Worm (Caenorhabditis elegans) whole organism, young adult: Measurements from ENCODE around the gene str-249.
A peak's percentile ranks its signal among the peaks of the same experiment; 100 is the strongest.

ENCODE experiments used
- F22D6.2 ChIP-seq: sonication (generic microtip); optimal IDR thresholded peaks from 2 replicates; lab custom pipeline; 2016; ENCODE audit warnings: mild to moderate bottlenecking, missing genetic modification characterization, missing compliant biosample characterization
- F23B12.7 ChIP-seq: sonication (generic microtip); optimal IDR thresholded peaks from 2 replicates; lab custom pipeline; 2017; ENCODE audit warnings: missing genetic modification characterization, mild to moderate bottlenecking, missing compliant biosample characterization, antibody characterized with exemption, moderate library complexity; ENCODE audit not compliant: insufficient read depth
- F39B2.1 ChIP-seq: fragments of 200-800 bp; sonication (Bioruptor generic); IDR thresholded peaks from 2 replicates; pipeline ENCODE4 v1.3.6; 2022; ENCODE audit warnings: missing genetic modification reagents, missing genetic modification characterization, missing compliant biosample characterization
- F52B5.7 ChIP-seq: sonication (generic microtip); optimal IDR thresholded peaks from 2 replicates; lab custom pipeline; 2016; ENCODE audit warnings: mild to moderate bottlenecking, missing genetic modification characterization, missing compliant biosample characterization
- K11D2.4 ChIP-seq: fragments of 200-800 bp; sonication (Bioruptor generic); IDR thresholded peaks from 2 replicates; pipeline ENCODE4 v1.3.6; 2022; ENCODE audit warnings: missing genetic modification reagents, missing genetic modification characterization, missing compliant biosample characterization
- K12H6.12 ChIP-seq: fragments of 200-800 bp; sonication (Bioruptor generic); optimal IDR thresholded peaks from 2 replicates; lab custom pipeline; 2018; ENCODE audit warnings: mild to moderate bottlenecking, missing genetic modification characterization, missing compliant biosample characterization
- Y53G8AR.9 ChIP-seq: fragments of 200-800 bp; sonication (Bioruptor generic); conservative IDR thresholded peaks from 2 replicates; pipeline ENCODE4 v1.3.6; 2022; ENCODE audit warnings: missing genetic modification reagents, missing genetic modification characterization, missing compliant biosample characterization
- attf-3 ChIP-seq: fragments of 200-800 bp; sonication (Bioruptor generic); conservative IDR thresholded peaks from 2 replicates; pipeline ENCODE4 v1.3.6; 2022; ENCODE audit warnings: missing genetic modification reagents, missing genetic modification characterization, missing compliant biosample characterization
- cebp-1 ChIP-seq, 2 experiments: fragments of 200-800 bp in 1 of 2; sonication (Bioruptor generic) in 1 of 2; sonication (generic microtip) in 1 of 2; IDR thresholded peaks in 1 of 2; optimal IDR thresholded peaks in 1 of 2; 2 replicates each; pipeline versions ENCODE4 v1.3.6 to Lab custom; 2017 to 2022; ENCODE audit warnings: missing compliant biosample characterization in 2 of 2, missing genetic modification characterization in 2 of 2, mild to moderate bottlenecking in 1 of 2, missing genetic modification reagents in 1 of 2, moderate library complexity in 1 of 2
- cebp-2 ChIP-seq: fragments of 200-800 bp; sonication (Bioruptor generic); IDR thresholded peaks from 2 replicates; pipeline ENCODE4 v1.3.6; 2022; ENCODE audit warnings: missing genetic modification characterization, missing compliant biosample characterization
- ceh-27 ChIP-seq: fragments of 200-800 bp; sonication (Bioruptor generic); optimal IDR thresholded peaks from 2 replicates; lab custom pipeline; 2018; ENCODE audit warnings: mild to moderate bottlenecking, missing genetic modification characterization, moderate library complexity, missing compliant biosample characterization
- dpff-1 ChIP-seq: sonication (generic microtip); optimal IDR thresholded peaks from 2 replicates; lab custom pipeline; 2017; ENCODE audit warnings: mild to moderate bottlenecking, missing genetic modification characterization, missing compliant biosample characterization
- gei-17 ChIP-seq: fragments of 200-800 bp; sonication (Bioruptor generic); optimal IDR thresholded peaks from 2 replicates; lab custom pipeline; 2018; ENCODE audit warnings: mild to moderate bottlenecking, missing genetic modification characterization, missing compliant biosample characterization
- hlh-26 ChIP-seq: fragments of 200-800 bp; sonication (Bioruptor generic); conservative IDR thresholded peaks from 2 replicates; pipeline ENCODE4 v1.3.6; 2022; ENCODE audit warnings: missing genetic modification reagents, missing genetic modification characterization, missing compliant biosample characterization
- hmg-1.2 ChIP-seq: fragments of 200-800 bp; sonication (Bioruptor generic); IDR thresholded peaks from 2 replicates; pipeline ENCODE4 v1.3.6; 2022; ENCODE audit warnings: missing genetic modification reagents, missing genetic modification characterization, missing compliant biosample characterization
- hrde-1 ChIP-seq: sonication (generic microtip); optimal IDR thresholded peaks from 2 replicates; lab custom pipeline; 2016; ENCODE audit warnings: missing genetic modification characterization, mild to moderate bottlenecking, missing compliant biosample characterization, moderate library complexity, missing genotype, missing genetic modification reagents, borderline replicate concordance
- lin-35 ChIP-seq, 3 experiments: fragments of 150-350 bp in 2 of 3; sonication (generic microtip) in 1 of 3; optimal IDR thresholded peaks; 2 replicates each; lab custom pipeline; 2014 to 2018; ENCODE audit warnings: missing biosample characterization in 3 of 3, missing genetic modification characterization in 3 of 3, missing genetic modification reagents in 3 of 3
- lin-40 ChIP-seq: sonication (generic microtip); optimal IDR thresholded peaks from 2 replicates; lab custom pipeline; 2016; ENCODE audit warnings: missing genetic modification characterization, mild to moderate bottlenecking, missing compliant biosample characterization, missing genotype, missing genetic modification reagents
- lin-54 ChIP-seq: fragments of 200-800 bp; sonication (Bioruptor generic); optimal IDR thresholded peaks from 2 replicates; lab custom pipeline; 2018; ENCODE audit warnings: mild to moderate bottlenecking, missing genetic modification characterization, missing compliant biosample characterization
- lsy-27 ChIP-seq: sonication (generic microtip); optimal IDR thresholded peaks from 2 replicates; lab custom pipeline; 2017; ENCODE audit warnings: missing genetic modification characterization, mild to moderate bottlenecking, missing compliant biosample characterization, antibody characterized with exemption, missing genotype, borderline replicate concordance; ENCODE audit not compliant: insufficient read depth
- madf-10 ChIP-seq: sonication (generic microtip); optimal IDR thresholded peaks from 2 replicates; lab custom pipeline; 2016; ENCODE audit warnings: mild to moderate bottlenecking, missing genetic modification characterization, missing compliant biosample characterization
- nfya-2 ChIP-seq: fragments of 200-800 bp; sonication (Bioruptor generic); IDR thresholded peaks from 2 replicates; pipeline ENCODE4 v1.3.6; 2022; ENCODE audit warnings: missing genetic modification reagents, missing genetic modification characterization, missing compliant biosample characterization
- nhr-27 ChIP-seq: fragments of 200-800 bp; sonication (Bioruptor generic); optimal IDR thresholded peaks from 2 replicates; lab custom pipeline; 2018; ENCODE audit warnings: mild to moderate bottlenecking, missing genetic modification characterization, moderate library complexity, missing compliant biosample characterization
- nhr-90 ChIP-seq: sonication (generic microtip); optimal IDR thresholded peaks from 2 replicates; lab custom pipeline; 2016; ENCODE audit warnings: missing genotype, mild to moderate bottlenecking, missing genetic modification characterization, missing compliant biosample characterization
- somi-1 ChIP-seq: fragments of 200-800 bp; sonication (Bioruptor generic); optimal IDR thresholded peaks from 2 replicates; lab custom pipeline; 2018; ENCODE audit warnings: mild to moderate bottlenecking, missing genetic modification characterization, missing compliant biosample characterization
- tbx-9 ChIP-seq: sonication (generic microtip); optimal IDR thresholded peaks from 2 replicates; lab custom pipeline; 2016; ENCODE audit warnings: borderline replicate concordance, missing genetic modification characterization, inconsistent platforms, missing compliant biosample characterization

The str-249 gene

ce11 chrIV:7171222-7171621 lies 15.4 kb downstream of the str-249 start, which contains the start of gene str-220 (continued):
- TF ChIP-seq lin-35 (GFP tag; optimal IDR thresholded peaks at IDR 0.05; lab: Kevin White, UChicago) (no peak), K12H6.12 (no peak)

ce11 chrIV:7167983-7168760 lies 18.5 kb downstream of the str-249 start, which contains the start of gene skr-16:
Gene skr-16 (plus strand): TSS chrIV:7168710.
- no peak for TF ChIP-seq somi-1 (GFP tag; lab: Kevin White, UChicago)
- no peak for TF ChIP-seq madf-10 (tag; lab: Kevin White, UChicago)
- no peak for TF ChIP-seq lsy-27 (tag; lab: Kevin White, UChicago)
- no peak for TF ChIP-seq K11D2.4

- TF ChIP-seq Y53G8AR.9 (GFP tag; lab: Robert Waterston, UW): no peak
- peak; percentile 90 for TF ChIP-seq hmg-1.2 (GFP tag; lab: Robert Waterston, UW)
Observed at ce11 chrIV:7166553-7166952, 20.1 kb downstream of the str-249 start, which contains the start of gene C42D4.18. Gene C42D4.18 (plus strand): TSS chrIV:7166783.

- TF ChIP-seq attf-3 (GFP tag; lab: Robert Waterston, UW): peak; percentile 91
- no peak for TF ChIP-seq tbx-9 (tag; lab: Kevin White, UChicago)
- peak; percentile 43; the same call in 1 of the 2 replicates for TF ChIP-seq cebp-1 (GFP tag; IDR thresholded peaks at IDR 0.05; lab: Robert Waterston, UW)
- TF ChIP-seq cebp-1 (tag; optimal IDR thresholded peaks at IDR 0.05; lab: Kevin White, UChicago): peak; percentile 88
- TF ChIP-seq, all 124 proteins: peak for 2
Observed at ce11 chrIV:7165723-7166122, 20.9 kb downstream of the str-249 start, which contains the start of gene rpc-1. Gene rpc-1 (minus strand): TSS chrIV:7165748.

ce11 chrIV:7159586-7159985 lies 27.1 kb downstream of the str-249 start:
- no peak for TF ChIP-seq lin-40 (tag; lab: Kevin White, UChicago)
- no peak for TF ChIP-seq F23B12.7 (tag; lab: Kevin White, UChicago)
- TF ChIP-seq hrde-1: peak; percentile 11
- TF ChIP-seq lin-54: no peak

- TF ChIP-seq nhr-90 (tag; lab: Kevin White, UChicago) (no peak), F39B2.1 (GFP tag; lab: Robert Waterston, UW) (no peak), F22D6.2 (tag; lab: Kevin White, UChicago) (no peak), lsy-27 (tag; lab: Kevin White, UChicago) (no peak), K11D2.4 (no peak), ceh-27 (GFP tag; lab: Kevin White, UChicago) (no peak), cebp-2 (GFP tag; lab: Robert Waterston, UW) (no peak), nfya-2 (no peak), F52B5.7 (no peak), nhr-27 (tag; lab: Kevin White, UChicago) (no peak), hlh-26 (GFP tag; lab: Robert Waterston, UW) (no peak), dpff-1 (tag; lab: Kevin White, UChicago) (no peak), somi-1 (GFP tag; lab: Kevin White, UChicago) (no peak), gei-17 (no peak), madf-10 (tag; lab: Kevin White, UChicago) (no peak)
- TF ChIP-seq, all 124 proteins: peak for 0
Observed at ce11 chrIV:7158161-7158560, 28.5 kb downstream of the str-249 start.
